Worm (Caenorhabditis elegans) whole organism, L4 larva: ENCODE results near the gene str-254.

Experiments
- aly-2 ChIP-seq: sonication (generic microtip); optimal IDR thresholded peaks from 2 replicates; lab custom pipeline; 2018; ENCODE audit warnings: missing biosample characterization, missing genetic modification characterization
- dpl-1 ChIP-seq: fragments of 150-350 bp; optimal IDR thresholded peaks from 2 replicates; lab custom pipeline; 2014; ENCODE audit warnings: missing biosample characterization, missing genetic modification reagents, missing genetic modification characterization
- lin-39 ChIP-seq: fragments of 150-350 bp; optimal IDR thresholded peaks from 2 replicates; lab custom pipeline; 2014; ENCODE audit warnings: missing biosample characterization, missing genetic modification reagents, missing genetic modification characterization
- nhr-10 ChIP-seq: fragments of 150-350 bp; optimal IDR thresholded peaks from 2 replicates; lab custom pipeline; 2014; ENCODE audit warnings: missing biosample characterization, missing genetic modification characterization
- nhr-11 ChIP-seq: fragments of 150-350 bp; optimal IDR thresholded peaks from 2 replicates; lab custom pipeline; 2014; ENCODE audit warnings: missing biosample characterization, missing genetic modification characterization
- unc-39 ChIP-seq: sonication (generic microtip); optimal IDR thresholded peaks from 2 replicates; lab custom pipeline; 2017; ENCODE audit warnings: missing biosample characterization, missing genetic modification characterization

DNA sequence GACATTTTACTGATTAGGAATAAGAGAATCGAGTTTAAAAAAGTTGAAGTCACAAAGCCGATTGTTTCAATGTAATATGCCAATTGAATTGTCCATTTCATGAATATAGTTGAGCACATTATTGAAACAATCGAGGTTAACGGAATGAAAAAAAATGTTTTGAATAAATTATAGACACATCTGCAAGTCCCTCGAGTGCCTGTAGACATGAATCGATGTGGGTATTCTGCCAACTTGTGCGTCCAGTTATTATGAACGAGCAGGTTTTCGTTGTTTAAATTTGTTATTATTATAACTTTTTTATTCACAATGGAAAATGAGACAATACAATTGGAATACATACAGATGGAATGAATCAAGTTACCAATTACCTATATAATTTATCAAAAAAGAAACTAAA, 5.1 kb upstream of the str-254 start, which contains the start of gene str-99:
- no peak for TF ChIP-seq aly-2 (tag; lab: Kevin White, UChicago)
- no peak for TF ChIP-seq unc-39
- TF ChIP-seq nhr-11 (tag; lab: Kevin White, UChicago) = no peak
- TF ChIP-seq lin-39 (tag; lab: Kevin White, UChicago) = no peak
- TF ChIP-seq nhr-10 (tag; lab: Kevin White, UChicago) = no peak
- no peak for TF ChIP-seq dpl-1
